Worm (Caenorhabditis elegans) whole organism, young adult: ENCODE data around the gene ZK809.8.

Experiments used
- akir-1 ChIP-seq: fragments of 200-800 bp; sonication (Bioruptor generic); optimal IDR thresholded peaks from 2 replicates; lab custom pipeline; 2018; ENCODE audit warnings: mild to moderate bottlenecking, missing genetic modification characterization, moderate library complexity, missing compliant biosample characterization
- egl-18 ChIP-seq: fragments of 200-800 bp; sonication (Bioruptor generic); IDR thresholded peaks from 2 replicates; pipeline ENCODE4 v1.3.6; 2022; ENCODE audit warnings: missing genetic modification reagents, missing genetic modification characterization, missing compliant biosample characterization
- hmg-1.2 ChIP-seq: fragments of 200-800 bp; sonication (Bioruptor generic); IDR thresholded peaks from 2 replicates; pipeline ENCODE4 v1.3.6; 2022; ENCODE audit warnings: missing genetic modification reagents, missing genetic modification characterization, missing compliant biosample characterization
- hmg-20 ChIP-seq: fragments of 200-800 bp; sonication (Bioruptor generic); IDR thresholded peaks from 2 replicates; pipeline ENCODE4 v1.3.6; 2022; ENCODE audit warnings: missing genetic modification reagents, missing genetic modification characterization, missing compliant biosample characterization
- nfya-1 ChIP-seq: sonication (generic microtip); optimal IDR thresholded peaks from 2 replicates; lab custom pipeline; 2017; ENCODE audit warnings: antibody characterized with exemption, missing compliant biosample characterization, missing genetic modification characterization, borderline replicate concordance; ENCODE audit not compliant: insufficient read depth
- nfyb-1 ChIP-seq: fragments of 200-800 bp; sonication (Bioruptor generic); IDR thresholded peaks from 2 replicates; pipeline ENCODE4 v1.3.6; 2022; ENCODE audit warnings: missing genetic modification reagents, missing genetic modification characterization, missing compliant biosample characterization
- pbrm-1 ChIP-seq: fragments of 200-800 bp; sonication (Bioruptor generic); IDR thresholded peaks from 2 replicates; pipeline ENCODE4 v1.3.6; 2022; ENCODE audit warnings: missing genetic modification reagents, missing genetic modification characterization, missing compliant biosample characterization
- pha-4 ChIP-seq: fragments of 150-350 bp; sonication (generic microtip); optimal IDR thresholded peaks from 2 replicates; lab custom pipeline; 2014; ENCODE audit warnings: missing biosample characterization, missing genetic modification reagents, missing genetic modification characterization
- rec-8 ChIP-seq, 2 experiments: sonication (generic microtip); optimal IDR thresholded peaks; 2 replicates each; lab custom pipeline; 2016; ENCODE audit warnings: mild to moderate bottlenecking in 2 of 2, missing genetic modification characterization in 2 of 2, missing genetic modification reagents in 2 of 2, missing genotype in 2 of 2, missing biosample characterization in 1 of 2, missing compliant biosample characterization in 1 of 2, moderate library complexity in 1 of 2
- unc-130 ChIP-seq: sonication (generic microtip); optimal IDR thresholded peaks from 2 replicates; lab custom pipeline; 2016; ENCODE audit warnings: missing genetic modification reagents, missing genetic modification characterization, missing compliant biosample characterization
- ztf-22 ChIP-seq: fragments of 200-800 bp; sonication (Bioruptor generic); optimal IDR thresholded peaks from 2 replicates; lab custom pipeline; 2018; ENCODE audit warnings: mild to moderate bottlenecking, missing genetic modification characterization, moderate library complexity, missing compliant biosample characterization
- ztf-26 ChIP-seq: sonication (generic microtip); optimal IDR thresholded peaks from 2 replicates; lab custom pipeline; 2017; ENCODE audit warnings: missing genetic modification characterization, missing compliant biosample characterization

DNA sequence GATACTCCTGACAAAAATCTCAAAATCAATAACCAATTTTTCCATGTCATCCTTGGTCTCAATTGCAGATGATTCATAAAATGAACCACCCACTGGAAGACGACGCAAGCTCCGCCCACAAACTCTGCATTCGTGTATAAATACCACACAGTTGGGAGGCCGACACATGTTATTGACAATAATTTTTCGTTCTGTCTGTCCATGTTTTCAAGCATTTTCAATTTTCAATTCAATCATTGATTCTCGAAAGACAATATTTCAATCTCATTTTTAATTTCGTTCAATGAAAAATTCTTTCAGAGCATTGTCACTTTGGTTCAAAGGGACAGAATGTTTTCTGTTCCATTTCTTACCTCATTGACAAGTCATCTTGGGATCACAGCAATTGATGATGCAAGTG lies 27.2 kb upstream of the ZK809.8 start, which contains the start of gene inx-9:
- no peak for TF ChIP-seq nfya-1
- no peak for TF ChIP-seq nfyb-1 (GFP tag; lab: Robert Waterston, UW)
- no peak for TF ChIP-seq pbrm-1 (GFP tag; lab: Robert Waterston, UW)
- TF ChIP-seq akir-1 (GFP tag; lab: Kevin White, UChicago), result no peak
- no peak for TF ChIP-seq rec-8 (tag; optimal IDR thresholded peaks at IDR 0.05; lab: Kevin White, UChicago)
- TF ChIP-seq hmg-20 (GFP tag; lab: Robert Waterston, UW), result no peak
- no peak for TF ChIP-seq pha-4 (tag; lab: Kevin White, UChicago)
- no peak for TF ChIP-seq unc-130 (GFP tag; lab: Kevin White, UChicago)
- no peak for TF ChIP-seq ztf-22 (GFP tag; lab: Kevin White, UChicago)
- TF ChIP-seq egl-18 (GFP tag; lab: Robert Waterston, UW), result no peak
- TF ChIP-seq hmg-1.2 (GFP tag; lab: Robert Waterston, UW), result no peak
- TF ChIP-seq ztf-26 (tag; lab: Kevin White, UChicago), result no peak
